Fruit fly (Drosophila melanogaster) whole organism, embryonic: ENCODE measurements around the gene CG31207.

Experiments used
- Aef1 ChIP-seq: fragments of 200-800 bp; sonication (Bioruptor generic); IDR thresholded peaks from 3 replicates; pipeline ENCODE4 v1.3.6; 2022; ENCODE audit warnings: missing biosample characterization, missing genetic modification characterization
- BtbVII ChIP-seq: fragments of 200-800 bp; sonication (Bioruptor generic); optimal IDR thresholded peaks from 3 replicates; lab custom pipeline; 2017; ENCODE audit warnings: missing biosample characterization, mild to moderate bottlenecking, missing genetic modification characterization
- C15 ChIP-seq: fragments of 200-800 bp; sonication (Bioruptor generic); IDR thresholded peaks from 3 replicates; pipeline ENCODE4 v1.3.6; 2022; ENCODE audit warnings: missing biosample characterization, missing genetic modification characterization
- CG10321 ChIP-seq: fragments of 200-800 bp; sonication (Bioruptor generic); IDR thresholded peaks from 2 replicates; pipeline ENCODE4 v1.3.6; 2022; ENCODE audit warnings: missing biosample characterization, missing genetic modification characterization
- CG11504 ChIP-seq: fragments of 200-800 bp; sonication (Bioruptor generic); optimal IDR thresholded peaks from 3 replicates; lab custom pipeline; 2019; ENCODE audit warnings: missing biosample characterization, mild to moderate bottlenecking, missing genetic modification characterization, moderate library complexity
- CG11723 ChIP-seq: fragments of 200-800 bp; sonication (Bioruptor generic); optimal IDR thresholded peaks from 2 replicates; lab custom pipeline; 2017; ENCODE audit warnings: missing biosample characterization, mild to moderate bottlenecking, missing genetic modification characterization
- CG12071 ChIP-seq: fragments of 200-800 bp; sonication (Bioruptor generic); optimal IDR thresholded peaks from 3 replicates; lab custom pipeline; 2018; ENCODE audit warnings: missing biosample characterization, mild to moderate bottlenecking, missing genetic modification characterization
- CG12219 ChIP-seq: fragments of 200-800 bp; sonication (Bioruptor generic); optimal IDR thresholded peaks from 3 replicates; lab custom pipeline; 2018; ENCODE audit warnings: missing biosample characterization, mild to moderate bottlenecking, missing genetic modification characterization
- CG13123 ChIP-seq: fragments of 200-800 bp; sonication (Bioruptor generic); optimal IDR thresholded peaks from 2 replicates; lab custom pipeline; 2016; ENCODE audit warnings: missing biosample characterization, missing genetic modification characterization
- CG13624 ChIP-seq: fragments of 200-800 bp; sonication (Bioruptor generic); optimal IDR thresholded peaks from 2 replicates; lab custom pipeline; 2016; ENCODE audit warnings: missing biosample characterization, missing genetic modification characterization
- CG14014 ChIP-seq: fragments of 200-800 bp; sonication (Bioruptor generic); IDR thresholded peaks from 2 replicates; pipeline ENCODE4 v1.3.6; 2022; ENCODE audit warnings: missing biosample characterization, missing genetic modification characterization
- CG14050 ChIP-seq: fragments of 200-800 bp; sonication (Bioruptor generic); IDR thresholded peaks from 3 replicates; pipeline ENCODE4 v1.3.6; 2022; ENCODE audit warnings: missing biosample characterization, missing genetic modification characterization
- CG32772 ChIP-seq: fragments of 200-800 bp; sonication (Bioruptor generic); IDR thresholded peaks from 2 replicates; pipeline ENCODE4 v1.3.6; 2022; ENCODE audit warnings: missing biosample characterization, missing genetic modification characterization
- CG34376 ChIP-seq: fragments of 200-800 bp; sonication (Bioruptor generic); optimal IDR thresholded peaks from 2 replicates; lab custom pipeline; 2018; ENCODE audit warnings: missing biosample characterization, mild to moderate bottlenecking, missing genetic modification characterization
- CG3838 ChIP-seq: fragments of 200-800 bp; sonication (Bioruptor generic); optimal IDR thresholded peaks from 3 replicates; lab custom pipeline; 2016; ENCODE audit warnings: missing biosample characterization, missing genetic modification characterization
- CG4424 ChIP-seq: fragments of 200-800 bp; sonication (Bioruptor generic); optimal IDR thresholded peaks from 3 replicates; lab custom pipeline; 2016; ENCODE audit warnings: missing biosample characterization, missing genetic modification characterization
- CG5180 ChIP-seq: fragments of 200-800 bp; sonication (Bioruptor generic); optimal IDR thresholded peaks from 3 replicates; lab custom pipeline; 2017; ENCODE audit warnings: missing biosample characterization, missing genetic modification characterization, mild to moderate bottlenecking, moderate library complexity, missing genetic modification reagents
- CG7987 ChIP-seq: fragments of 200-800 bp; sonication (Bioruptor generic); optimal IDR thresholded peaks from 2 replicates; lab custom pipeline; 2018; ENCODE audit warnings: missing biosample characterization, mild to moderate bottlenecking, missing genetic modification characterization, moderate library complexity
- CG9215 ChIP-seq: fragments of 200-800 bp; sonication (Bioruptor generic); IDR thresholded peaks from 2 replicates; pipeline ENCODE4 v1.3.6; 2022; ENCODE audit warnings: missing biosample characterization, missing genetic modification characterization
- CG9817 ChIP-seq: fragments of 200-800 bp; sonication (Bioruptor generic); optimal IDR thresholded peaks from 2 replicates; lab custom pipeline; 2018; ENCODE audit warnings: missing biosample characterization, mild to moderate bottlenecking, missing genetic modification characterization, moderate library complexity
- CTCF ChIP-seq: fragments of 200-800 bp; sonication (Bioruptor generic); optimal IDR thresholded peaks from 2 replicates; lab custom pipeline; 2017; ENCODE audit warnings: missing biosample characterization, mild to moderate bottlenecking, missing genetic modification characterization, moderate library complexity
- D19A ChIP-seq: fragments of 200-800 bp; optimal IDR thresholded peaks from 3 replicates; lab custom pipeline; 2019; ENCODE audit warnings: missing biosample characterization, mild to moderate bottlenecking, missing genetic modification characterization, moderate library complexity
- Dfd ChIP-seq, 2 experiments: fragments of >200 bp; optimal IDR thresholded peaks; 2 replicates each; lab custom pipeline; 2017; ENCODE audit warnings: missing biosample characterization in 2 of 2, missing genetic modification characterization in 2 of 2
- Dip2 ChIP-seq: fragments of 200-800 bp; sonication (Bioruptor generic); IDR thresholded peaks from 2 replicates; pipeline ENCODE4 v1.3.6; 2022; ENCODE audit warnings: missing biosample characterization, missing genetic modification characterization
- E2f1 ChIP-seq: fragments of 200-800 bp; sonication (Bioruptor generic); IDR thresholded peaks from 2 replicates; pipeline ENCODE4 v1.3.6; 2022; ENCODE audit warnings: missing biosample characterization, missing genetic modification characterization
- Elba2 ChIP-seq: fragments of 200-800 bp; sonication (Bioruptor generic); optimal IDR thresholded peaks from 3 replicates; lab custom pipeline; 2016; ENCODE audit warnings: missing biosample characterization, missing genetic modification characterization
- Ets65A ChIP-seq: fragments of 200-800 bp; sonication (Bioruptor generic); peaks from one replicate; lab custom pipeline; 2016; ENCODE audit warnings: missing biosample characterization, missing genetic modification characterization
- HLHmδ ChIP-seq: fragments of 200-800 bp; sonication (Bioruptor generic); optimal IDR thresholded peaks from 2 replicates; lab custom pipeline; 2018; ENCODE audit warnings: missing biosample characterization, mild to moderate bottlenecking, missing genetic modification characterization, moderate library complexity
- HmgZ ChIP-seq: fragments of 200-800 bp; sonication (Bioruptor generic); optimal IDR thresholded peaks from 2 replicates; lab custom pipeline; 2018; ENCODE audit warnings: missing biosample characterization, mild to moderate bottlenecking, missing genetic modification characterization
- YL-1 ChIP-seq: fragments of 200-800 bp; sonication (Bioruptor generic); optimal IDR thresholded peaks from 3 replicates; lab custom pipeline; 2017; ENCODE audit warnings: missing biosample characterization, mild to moderate bottlenecking, missing genetic modification characterization
- ac ChIP-seq: fragments of 200-800 bp; sonication (Bioruptor generic); optimal IDR thresholded peaks from 3 replicates; lab custom pipeline; 2017; ENCODE audit warnings: missing biosample characterization, mild to moderate bottlenecking, missing genetic modification characterization
- ash1 ChIP-seq: fragments of 200-800 bp; sonication (Bioruptor generic); optimal IDR thresholded peaks from 2 replicates; lab custom pipeline; 2018; ENCODE audit warnings: missing biosample characterization, mild to moderate bottlenecking, missing genetic modification characterization
- bbx ChIP-seq: fragments of 200-800 bp; sonication (Bioruptor generic); IDR thresholded peaks from 2 replicates; pipeline ENCODE4 v1.3.6; 2022; ENCODE audit warnings: missing biosample characterization, missing genetic modification characterization; ENCODE audit not compliant: partially characterized antibody
- bcd ChIP-seq: fragments of 200-800 bp; sonication (Bioruptor generic); optimal IDR thresholded peaks from 2 replicates; lab custom pipeline; 2017; ENCODE audit warnings: missing biosample characterization, mild to moderate bottlenecking, missing genetic modification characterization
- dimm ChIP-seq: fragments of 200-800 bp; sonication (Bioruptor generic); IDR thresholded peaks from 2 replicates; pipeline ENCODE4 v1.3.6; 2022; ENCODE audit warnings: missing biosample characterization, missing genetic modification characterization
- esg ChIP-seq: fragments of 200-800 bp; sonication (Bioruptor generic); conservative IDR thresholded peaks from 2 replicates; pipeline ENCODE4 v1.3.6; 2022; ENCODE audit warnings: missing biosample characterization, missing genetic modification characterization
- fu2 ChIP-seq: fragments of 200-800 bp; sonication (Bioruptor generic); optimal IDR thresholded peaks from 2 replicates; lab custom pipeline; 2016; ENCODE audit warnings: missing biosample characterization, missing genetic modification characterization
- gcm2 ChIP-seq: fragments of 200-800 bp; sonication (Bioruptor generic); optimal IDR thresholded peaks from 2 replicates; lab custom pipeline; 2016; ENCODE audit warnings: missing biosample characterization, missing genetic modification characterization
- gro ChIP-seq: fragments of 200-800 bp; sonication (Bioruptor generic); optimal IDR thresholded peaks from 2 replicates; lab custom pipeline; 2016; ENCODE audit warnings: missing biosample characterization, missing genetic modification characterization
- ken ChIP-seq: fragments of 200-800 bp; sonication (Bioruptor generic); IDR thresholded peaks from 3 replicates; pipeline ENCODE4 v1.3.6; 2022; ENCODE audit warnings: missing biosample characterization, missing genetic modification characterization
- nmo ChIP-seq: fragments of 200-800 bp; sonication (Bioruptor generic); optimal IDR thresholded peaks from 2 replicates; lab custom pipeline; 2018; ENCODE audit warnings: missing biosample characterization, mild to moderate bottlenecking, missing genetic modification characterization, moderate library complexity
- oc ChIP-seq: fragments of 200-800 bp; sonication (Bioruptor generic); optimal IDR thresholded peaks from 2 replicates; lab custom pipeline; 2018; ENCODE audit warnings: missing biosample characterization, mild to moderate bottlenecking, missing genetic modification characterization, moderate library complexity
- pfk ChIP-seq: fragments of 200-800 bp; sonication (Bioruptor generic); optimal IDR thresholded peaks from 2 replicates; lab custom pipeline; 2018; ENCODE audit warnings: missing biosample characterization, mild to moderate bottlenecking, missing genetic modification characterization, moderate library complexity
- sens ChIP-seq: fragments of 200-800 bp; sonication (Bioruptor generic); peaks from one replicate; lab custom pipeline; 2016; ENCODE audit warnings: missing biosample characterization, missing genetic modification characterization
- sim ChIP-seq: fragments of 200-800 bp; sonication (Bioruptor generic); IDR thresholded peaks from 2 replicates; pipeline ENCODE4 v1.3.6; 2022; ENCODE audit warnings: missing biosample characterization, missing genetic modification characterization
- so ChIP-seq: fragments of 200-800 bp; sonication (Bioruptor generic); IDR thresholded peaks from 3 replicates; pipeline ENCODE4 v1.3.6; 2022; ENCODE audit warnings: missing biosample characterization, missing genetic modification characterization
- sr ChIP-seq: fragments of 200-800 bp; sonication (Bioruptor generic); IDR thresholded peaks from 3 replicates; pipeline ENCODE4 v1.3.6; 2022; ENCODE audit warnings: missing biosample characterization, missing genetic modification characterization
- stc ChIP-seq: fragments of 200-800 bp; sonication (Bioruptor generic); IDR thresholded peaks from 2 replicates; pipeline ENCODE4 v1.3.6; 2022; ENCODE audit warnings: missing biosample characterization, missing genetic modification characterization
- tin ChIP-seq: fragments of 200-800 bp; sonication (Bioruptor generic); optimal IDR thresholded peaks from 3 replicates; lab custom pipeline; 2016; ENCODE audit warnings: missing biosample characterization, missing genetic modification characterization
- unc-4 ChIP-seq: fragments of 200-800 bp; sonication (Bioruptor generic); IDR thresholded peaks from 2 replicates; pipeline ENCODE4 v1.3.6; 2022; ENCODE audit warnings: missing biosample characterization, missing genetic modification characterization; ENCODE audit not compliant: partially characterized antibody
- usp ChIP-seq: fragments of >200 bp; optimal IDR thresholded peaks from 2 replicates; lab custom pipeline; 2017; ENCODE audit warnings: missing biosample characterization, missing genetic modification characterization

The CG31207 gene

dm6 chr3R:21064000-21064924 lies 17.4 kb upstream of the CG31207 start, which contains the start of gene Cortactin (continued):
- TF ChIP-seq CG4424 (no peak), BtbVII (GFP tag; lab: Kevin White, UChicago) (no peak), ash1 (GFP tag; lab: Kevin White, UChicago) (no peak), Dfd (GFP tag; optimal IDR thresholded peaks at IDR 0.05; lab: Kevin White, UChicago) (no peak), Elba2 (GFP tag; lab: Kevin White, UChicago) (no peak), fu2 (GFP tag; lab: Kevin White, UChicago) (no peak), YL-1 (GFP tag; lab: Kevin White, UChicago) (peak; percentile 30), sim (GFP tag; lab: Robert Waterston, UW) (no peak), bbx (GFP tag; lab: Robert Waterston, UW) (peak; percentile 93), CG12071 (GFP tag; lab: Kevin White, UChicago) (no peak), CG7987 (GFP tag; lab: Kevin White, UChicago) (no peak), nmo (GFP tag; lab: Kevin White, UChicago) (peak; percentile 42), gro (GFP tag; lab: Kevin White, UChicago) (no peak), Aef1 (GFP tag; lab: Robert Waterston, UW) (no peak), Ets65A (GFP tag; lab: Kevin White, UChicago) (peak; percentile 43), CG32772 (GFP tag; lab: Robert Waterston, UW) (no peak), CG34376 (GFP tag; lab: Kevin White, UChicago) (peak; percentile 68), bcd (no peak), HLHmδ (GFP tag; lab: Kevin White, UChicago) (no peak), CG11504 (tag; lab: Kevin White, UChicago) (no peak), CG11723 (GFP tag; lab: Kevin White, UChicago) (no peak), esg (no peak), CG3838 (GFP tag; lab: Kevin White, UChicago) (no peak), sr (GFP tag; lab: Robert Waterston, UW) (no peak), so (no peak), HmgZ (tag; lab: Kevin White, UChicago) (peak; percentile 57), D19A (tag; lab: Kevin White, UChicago) (no peak), sens (peak; percentile 68), CG9215 (GFP tag; lab: Robert Waterston, UW) (no peak), E2f1 (no peak), CG14014 (no peak), ken (no peak), tin (GFP tag; lab: Kevin White, UChicago) (no peak), CG12219 (GFP tag; lab: Kevin White, UChicago) (no peak), CG9817 (tag; lab: Kevin White, UChicago) (no peak), Dip2 (GFP tag; lab: Robert Waterston, UW) (no peak), oc (tag; lab: Kevin White, UChicago) (no peak), CG5180 (no peak), CG10321 (GFP tag; lab: Robert Waterston, UW) (no peak), usp (GFP tag; lab: Kevin White, UChicago) (no peak), dimm (no peak), gcm2 (no peak), stc (GFP tag; lab: Robert Waterston, UW) (no peak), unc-4 (GFP tag; lab: Robert Waterston, UW) (peak; percentile 87), C15 (no peak), ac (GFP tag; lab: Kevin White, UChicago) (no peak), CG14050 (GFP tag; lab: Robert Waterston, UW) (no peak), pfk (GFP tag; lab: Kevin White, UChicago) (no peak), CTCF (GFP tag; lab: Kevin White, UChicago) (no peak), CG13123 (GFP tag; lab: Kevin White, UChicago) (no peak), CG13624 (GFP tag; lab: Kevin White, UChicago) (peak; percentile 22)
